Worm (Caenorhabditis elegans) whole organism, L1 larva: Measurements from ENCODE around the gene ssq-3.
A peak's percentile ranks its signal among the peaks of the same experiment; 100 is the strongest.

Source experiments
- C16A3.4 ChIP-seq: fragments of 150-350 bp; optimal IDR thresholded peaks from 2 replicates; lab custom pipeline; 2014; ENCODE audit warnings: missing biosample characterization, missing genetic modification characterization
- C34B4.2 ChIP-seq: sonication (generic microtip); optimal IDR thresholded peaks from 2 replicates; lab custom pipeline; 2017; ENCODE audit warnings: mild to moderate bottlenecking, missing genetic modification characterization, missing compliant biosample characterization
- F16B12.6 ChIP-seq: fragments of 150-350 bp; optimal IDR thresholded peaks from 2 replicates; lab custom pipeline; 2014; ENCODE audit warnings: missing biosample characterization, missing genetic modification characterization
- ama-1 ChIP-seq: fragments of 150-350 bp; optimal IDR thresholded peaks from 2 replicates; lab custom pipeline; 2014
- ceh-63 ChIP-seq: fragments of 200-800 bp; sonication (Bioruptor generic); optimal IDR thresholded peaks from 2 replicates; lab custom pipeline; 2018; ENCODE audit warnings: mild to moderate bottlenecking, missing genetic modification characterization, missing compliant biosample characterization
- ceh-82 ChIP-seq, 3 experiments: fragments of 150-350 bp in 1 of 3; sonication (generic microtip) in 2 of 3; optimal IDR thresholded peaks; 2 replicates each; lab custom pipeline; 2014 to 2017; ENCODE audit warnings: missing biosample characterization in 3 of 3, missing genetic modification characterization in 3 of 3
- ceh-90 ChIP-seq: sonication (generic microtip); optimal IDR thresholded peaks from 2 replicates; lab custom pipeline; 2016; ENCODE audit warnings: missing genetic modification characterization, missing compliant biosample characterization
- ces-1 ChIP-seq: fragments of 150-350 bp; optimal IDR thresholded peaks from 2 replicates; lab custom pipeline; 2014; ENCODE audit warnings: missing biosample characterization, missing genetic modification reagents, missing genetic modification characterization
- dpl-1 ChIP-seq, 3 experiments: fragments of 150-350 bp in 2 of 3; sonication (generic microtip) in 1 of 3; optimal IDR thresholded peaks; 2 replicates each; lab custom pipeline; 2014 to 2017; ENCODE audit warnings: missing biosample characterization in 3 of 3, missing genetic modification characterization in 3 of 3, missing genetic modification reagents in 3 of 3
- dsc-1 ChIP-seq: sonication (generic microtip); optimal IDR thresholded peaks from 2 replicates; lab custom pipeline; 2016; ENCODE audit warnings: mild to moderate bottlenecking, missing genetic modification characterization, missing compliant biosample characterization
- efl-3 ChIP-seq: fragments of 200-800 bp; sonication (Bioruptor generic); optimal IDR thresholded peaks from 2 replicates; lab custom pipeline; 2018; ENCODE audit warnings: mild to moderate bottlenecking, missing genetic modification characterization, missing compliant biosample characterization
- egl-13 ChIP-seq: sonication (generic microtip); optimal IDR thresholded peaks from 2 replicates; lab custom pipeline; 2016; ENCODE audit warnings: missing genotype, missing genetic modification reagents, missing genetic modification characterization, missing compliant biosample characterization
- egl-27 ChIP-seq, 2 experiments: fragments of 150-350 bp in 1 of 2; sonication (generic microtip); optimal IDR thresholded peaks; 3 replicates each; lab custom pipeline; 2017 to 2018; ENCODE audit warnings: missing biosample characterization in 2 of 2, missing genetic modification characterization in 2 of 2, missing genetic modification reagents in 2 of 2
- elt-2 ChIP-seq: sonication (generic microtip); optimal IDR thresholded peaks from 2 replicates; lab custom pipeline; 2016; ENCODE audit warnings: missing genetic modification characterization, mild to moderate bottlenecking, inconsistent platforms, missing compliant biosample characterization, missing genetic modification reagents
- elt-3 ChIP-seq, 6 experiments: fragments of 150-350 bp in 1 of 6; sonication (generic microtip); optimal IDR thresholded peaks; 2 replicates each; lab custom pipeline; 2017 to 2018; ENCODE audit warnings: missing biosample characterization in 6 of 6, missing genetic modification characterization in 6 of 6, inconsistent platforms in 1 of 6
- ets-5 ChIP-seq: fragments of 200-800 bp; sonication (Bioruptor generic); IDR thresholded peaks from 2 replicates; pipeline ENCODE4 v1.3.6; 2022; ENCODE audit warnings: missing genetic modification characterization, missing compliant biosample characterization
- fkh-10 ChIP-seq: sonication (generic microtip); optimal IDR thresholded peaks from 2 replicates; lab custom pipeline; 2017; ENCODE audit warnings: missing biosample characterization, missing genetic modification reagents, missing genetic modification characterization
- fkh-8 ChIP-seq: sonication (generic microtip); optimal IDR thresholded peaks from 2 replicates; lab custom pipeline; 2016; ENCODE audit warnings: mild to moderate bottlenecking, missing genetic modification characterization, missing compliant biosample characterization
- fos-1 ChIP-seq: fragments of 150-350 bp; optimal IDR thresholded peaks from 2 replicates; lab custom pipeline; 2014; ENCODE audit warnings: missing biosample characterization, missing genetic modification characterization
- grh-1 ChIP-seq: fragments of 200-800 bp; sonication (Bioruptor generic); IDR thresholded peaks from 2 replicates; pipeline ENCODE4 v1.3.6; 2022; ENCODE audit warnings: missing genetic modification reagents, missing genetic modification characterization, missing compliant biosample characterization
- hlh-17 ChIP-seq: fragments of 200-800 bp; sonication (Bioruptor generic); optimal IDR thresholded peaks from 2 replicates; lab custom pipeline; 2018; ENCODE audit warnings: missing genetic modification characterization, mild to moderate bottlenecking, missing compliant biosample characterization, moderate library complexity, borderline replicate concordance
- hpl-2 ChIP-seq: fragments of 150-350 bp; optimal IDR thresholded peaks from 2 replicates; lab custom pipeline; 2014; ENCODE audit warnings: missing biosample characterization, missing genetic modification reagents, missing genetic modification characterization
- jun-1 ChIP-seq: fragments of 150-350 bp; optimal IDR thresholded peaks from 2 replicates; lab custom pipeline; 2014; ENCODE audit warnings: missing biosample characterization, missing genetic modification reagents, missing genetic modification characterization
- lin-13 ChIP-seq: fragments of 150-350 bp; optimal IDR thresholded peaks from 2 replicates; lab custom pipeline; 2014; ENCODE audit warnings: missing biosample characterization, missing genetic modification reagents, missing genetic modification characterization
- lin-15B ChIP-seq: fragments of 150-350 bp; sonication (generic microtip); optimal IDR thresholded peaks from 3 replicates; lab custom pipeline; 2014; ENCODE audit warnings: missing biosample characterization, missing genetic modification characterization
- lin-35 ChIP-seq, 2 experiments: fragments of 150-350 bp; optimal IDR thresholded peaks; 2 replicates each; lab custom pipeline; 2014; ENCODE audit warnings: missing biosample characterization in 2 of 2, missing genetic modification characterization in 2 of 2, missing genetic modification reagents in 2 of 2
- lin-39 ChIP-seq: fragments of 150-350 bp; optimal IDR thresholded peaks from 2 replicates; lab custom pipeline; 2014; ENCODE audit warnings: missing biosample characterization, missing genetic modification reagents, missing genetic modification characterization
- lir-3 ChIP-seq: sonication (generic microtip); optimal IDR thresholded peaks from 2 replicates; lab custom pipeline; 2016; ENCODE audit warnings: mild to moderate bottlenecking, missing genetic modification characterization, moderate library complexity, missing compliant biosample characterization; ENCODE audit not compliant: poor library complexity
- lsy-2 ChIP-seq, 2 experiments: fragments of 150-350 bp; optimal IDR thresholded peaks; 2 replicates each; lab custom pipeline; 2014; ENCODE audit warnings: missing biosample characterization in 2 of 2, missing genetic modification characterization in 2 of 2
- mab-9 ChIP-seq: fragments of 200-800 bp; sonication (Bioruptor generic); IDR thresholded peaks from 2 replicates; pipeline ENCODE4 v1.3.6; 2022; ENCODE audit warnings: missing genetic modification reagents, missing genetic modification characterization, missing compliant biosample characterization
- mdl-1 ChIP-seq, 2 experiments: fragments of 150-350 bp; optimal IDR thresholded peaks; 2 replicates each; lab custom pipeline; 2014 to 2017; ENCODE audit warnings: missing biosample characterization in 2 of 2, missing genetic modification characterization in 2 of 2, inconsistent platforms in 1 of 2
- mef-2 ChIP-seq: fragments of 150-350 bp; optimal IDR thresholded peaks from 2 replicates; lab custom pipeline; 2014; ENCODE audit warnings: missing biosample characterization, missing genetic modification characterization
- nhr-12 ChIP-seq: sonication (generic microtip); optimal IDR thresholded peaks from 2 replicates; lab custom pipeline; 2017; ENCODE audit warnings: missing biosample characterization, missing genetic modification characterization
- nhr-237 ChIP-seq: fragments of 150-350 bp; optimal IDR thresholded peaks from 2 replicates; lab custom pipeline; 2014; ENCODE audit warnings: missing biosample characterization, missing genetic modification characterization
- nhr-28 ChIP-seq: fragments of 150-350 bp; optimal IDR thresholded peaks from 2 replicates; lab custom pipeline; 2014; ENCODE audit warnings: missing biosample characterization, missing genetic modification characterization
- nhr-47 ChIP-seq: sonication (generic microtip); optimal IDR thresholded peaks from 2 replicates; lab custom pipeline; 2016; ENCODE audit warnings: mild to moderate bottlenecking, missing genetic modification characterization, moderate library complexity, missing compliant biosample characterization
- nhr-71 ChIP-seq: sonication (generic microtip); optimal IDR thresholded peaks from 2 replicates; lab custom pipeline; 2016; ENCODE audit warnings: mild to moderate bottlenecking, missing genetic modification characterization, moderate library complexity, missing compliant biosample characterization
- nhr-76 ChIP-seq: sonication (generic microtip); optimal IDR thresholded peaks from 2 replicates; lab custom pipeline; 2017; ENCODE audit warnings: missing biosample characterization, missing genetic modification characterization
- nhr-77 ChIP-seq: fragments of 150-350 bp; optimal IDR thresholded peaks from 2 replicates; lab custom pipeline; 2014; ENCODE audit warnings: missing biosample characterization, missing genetic modification characterization
- nhr-84 ChIP-seq: sonication (generic microtip); optimal IDR thresholded peaks from 2 replicates; lab custom pipeline; 2017; ENCODE audit warnings: missing biosample characterization, missing genetic modification characterization
- nhr-85 ChIP-seq: sonication (generic microtip); peaks from one replicate; lab custom pipeline; 2016; ENCODE audit warnings: missing genetic modification characterization, inconsistent platforms, missing compliant biosample characterization
- nhr-90 ChIP-seq: sonication (generic microtip); optimal IDR thresholded peaks from 2 replicates; lab custom pipeline; 2016; ENCODE audit warnings: mild to moderate bottlenecking, missing genetic modification characterization, missing compliant biosample characterization; ENCODE audit not compliant: poor library complexity
- pag-3 ChIP-seq: sonication (generic microtip); optimal IDR thresholded peaks from 2 replicates; lab custom pipeline; 2017; ENCODE audit warnings: missing genetic modification characterization, mild to moderate bottlenecking, missing compliant biosample characterization, antibody characterized with exemption, borderline replicate concordance; ENCODE audit not compliant: insufficient read depth
- pqm-1 ChIP-seq: sonication (generic microtip); optimal IDR thresholded peaks from 3 replicates; lab custom pipeline; 2017; ENCODE audit warnings: missing biosample characterization, missing genetic modification characterization
- rnt-1 ChIP-seq: sonication (generic microtip); optimal IDR thresholded peaks from 2 replicates; lab custom pipeline; 2016; ENCODE audit warnings: mild to moderate bottlenecking, missing genetic modification characterization, moderate library complexity, missing compliant biosample characterization
- skn-1 ChIP-seq: fragments of 150-350 bp; optimal IDR thresholded peaks from 2 replicates; lab custom pipeline; 2014; ENCODE audit warnings: missing biosample characterization, missing genetic modification characterization
- sup-37 ChIP-seq: fragments of 200-800 bp; sonication (Bioruptor generic); optimal IDR thresholded peaks from 2 replicates; lab custom pipeline; 2018; ENCODE audit warnings: mild to moderate bottlenecking, missing genetic modification characterization, missing compliant biosample characterization
- swsn-7 ChIP-seq: sonication (generic microtip); optimal IDR thresholded peaks from 2 replicates; lab custom pipeline; 2016; ENCODE audit warnings: missing genetic modification characterization, missing compliant biosample characterization
- tbx-2 ChIP-seq: sonication (generic microtip); optimal IDR thresholded peaks from 2 replicates; lab custom pipeline; 2016; ENCODE audit warnings: missing genetic modification characterization, missing compliant biosample characterization
- unc-130 ChIP-seq: fragments of 150-350 bp; optimal IDR thresholded peaks from 2 replicates; lab custom pipeline; 2017; ENCODE audit warnings: missing biosample characterization, missing genetic modification characterization, inconsistent platforms
- unc-98 ChIP-seq: fragments of 200-800 bp; sonication (Bioruptor generic); IDR thresholded peaks from 2 replicates; pipeline ENCODE4 v1.3.6; 2022; ENCODE audit warnings: missing genetic modification characterization, missing compliant biosample characterization
- zip-4 ChIP-seq: fragments of 200-800 bp; sonication (Bioruptor generic); optimal IDR thresholded peaks from 2 replicates; lab custom pipeline; 2018; ENCODE audit warnings: mild to moderate bottlenecking, missing genetic modification characterization, moderate library complexity, missing compliant biosample characterization
- ztf-11 ChIP-seq, 2 experiments: sonication (generic microtip); optimal IDR thresholded peaks; 2 replicates each; lab custom pipeline; 2016 to 2017; ENCODE audit warnings: missing genetic modification characterization in 2 of 2, missing biosample characterization in 1 of 2, missing compliant biosample characterization in 1 of 2

Gene ssq-3

DNA sequence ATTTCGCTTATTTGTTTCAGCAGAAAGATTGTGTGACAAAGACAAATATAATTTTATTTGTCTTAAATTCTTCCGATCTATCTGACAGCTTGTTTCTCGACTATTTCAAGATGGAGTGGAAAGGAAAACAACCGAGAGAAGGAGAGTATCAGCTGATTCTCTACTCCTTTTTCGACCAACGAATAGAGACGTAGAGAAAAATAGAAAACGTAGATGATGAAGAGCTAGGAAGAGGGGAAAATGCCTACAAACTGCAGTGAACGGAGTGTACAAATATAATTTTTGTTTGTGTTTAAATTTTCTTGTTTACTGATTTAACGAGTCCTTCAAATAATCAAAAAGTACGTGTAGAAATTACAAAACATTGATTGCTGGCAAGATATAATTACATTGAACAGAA lies 36.3 kb downstream of the ssq-3 start:
- peak; percentile 47 for TF ChIP-seq F16B12.6
- no peak for TF ChIP-seq elt-3 (tag; optimal IDR thresholded peaks at IDR 0.05; lab: Kevin White, UChicago)
- TF ChIP-seq swsn-7 (tag; lab: Kevin White, UChicago): no peak
- no peak for TF ChIP-seq mab-9 (GFP tag; lab: Robert Waterston, UW)
- no peak for TF ChIP-seq fos-1 (tag; lab: Kevin White, UChicago)
- no peak for TF ChIP-seq nhr-237
- TF ChIP-seq ceh-82 (tag; optimal IDR thresholded peaks at IDR 0.05; lab: Kevin White, UChicago): peak in 1 of 3 experiments; percentile 3
- no peak for TF ChIP-seq nhr-76 (tag; lab: Kevin White, UChicago)
- no peak for TF ChIP-seq ztf-11 (tag; optimal IDR thresholded peaks at IDR 0.05; lab: Kevin White, UChicago)
- no peak for TF ChIP-seq fkh-10
- no peak for TF ChIP-seq egl-13
- no peak for TF ChIP-seq elt-2 (tag; lab: Kevin White, UChicago)
- TF ChIP-seq nhr-77: no peak
- TF ChIP-seq tbx-2 (tag; lab: Kevin White, UChicago): no peak
- TF ChIP-seq ceh-90: no peak
- TF ChIP-seq rnt-1 (tag; lab: Kevin White, UChicago): peak; percentile 12
- no peak for TF ChIP-seq efl-3
- TF ChIP-seq dsc-1 (tag; lab: Kevin White, UChicago): no peak
- TF ChIP-seq unc-98 (GFP tag; lab: Robert Waterston, UW): no peak
- TF ChIP-seq nhr-71: no peak
- no peak for TF ChIP-seq egl-27 (tag; optimal IDR thresholded peaks at IDR 0.05; lab: Kevin White, UChicago)
- TF ChIP-seq lin-39: no peak
- no peak for TF ChIP-seq sup-37
- TF ChIP-seq lin-35 (GFP tag; optimal IDR thresholded peaks at IDR 0.05; lab: Kevin White, UChicago): peak in 1 of 2 experiments; percentile 36
- no peak for TF ChIP-seq C34B4.2
- no peak for TF ChIP-seq grh-1 (GFP tag; lab: Robert Waterston, UW)
- peak; percentile 20 for TF ChIP-seq nhr-85 (tag; lab: Kevin White, UChicago)
- TF ChIP-seq lin-15B: no peak
- TF ChIP-seq pqm-1: no peak
- TF ChIP-seq skn-1 (tag; lab: Kevin White, UChicago): no peak
- no peak for TF ChIP-seq hlh-17
- TF ChIP-seq ces-1 (GFP tag; lab: Kevin White, UChicago): no peak
- TF ChIP-seq lsy-2 (tag; optimal IDR thresholded peaks at IDR 0.05; lab: Kevin White, UChicago): peak in 1 of 2 experiments; percentile 69
- no peak for TF ChIP-seq nhr-28 (tag; lab: Kevin White, UChicago)
- TF ChIP-seq mef-2: no peak
- no peak for TF ChIP-seq C16A3.4 (tag; lab: Kevin White, UChicago)
- no peak for TF ChIP-seq nhr-90
- peak in 1 of 3 experiments; percentile 29 for TF ChIP-seq dpl-1 (GFP tag; optimal IDR thresholded peaks at IDR 0.05; lab: Kevin White, UChicago)
- TF ChIP-seq unc-130 (tag; lab: Kevin White, UChicago): no peak
- no peak for TF ChIP-seq lin-13 (GFP tag; lab: Kevin White, UChicago)
- no peak for TF ChIP-seq jun-1
- TF ChIP-seq nhr-12 (tag; lab: Kevin White, UChicago): no peak
- TF ChIP-seq ceh-63: no peak
- TF ChIP-seq ama-1 (lab: Kevin White, UChicago): no peak
- no peak for TF ChIP-seq pag-3 (tag; lab: Kevin White, UChicago)
- TF ChIP-seq nhr-47 (tag; lab: Kevin White, UChicago): no peak
- TF ChIP-seq zip-4: no peak
- TF ChIP-seq nhr-84 (tag; lab: Kevin White, UChicago): no peak
- no peak for TF ChIP-seq mdl-1 (tag; optimal IDR thresholded peaks at IDR 0.05; lab: Kevin White, UChicago)
- no peak for TF ChIP-seq lir-3 (tag; lab: Kevin White, UChicago)
- TF ChIP-seq fkh-8: no peak
- no peak for TF ChIP-seq ets-5
- TF ChIP-seq hpl-2 (GFP tag; lab: Kevin White, UChicago): no peak
